Worm (Caenorhabditis elegans) whole organism, L4/young adult: ENCODE measurements around the gene Y73C8B.9.

Experiments used
- W03F9.2 ChIP-seq: fragments of 150-350 bp; optimal IDR thresholded peaks from 2 replicates; lab custom pipeline; 2014; ENCODE audit warnings: missing biosample characterization, missing genetic modification characterization
- dao-5 ChIP-seq: sonication (generic microtip); optimal IDR thresholded peaks from 2 replicates; lab custom pipeline; 2016; ENCODE audit warnings: missing genotype, missing genetic modification characterization, moderate library complexity, missing compliant biosample characterization
- him-1 ChIP-seq: sonication (generic microtip); optimal IDR thresholded peaks from 2 replicates; lab custom pipeline; 2016; ENCODE audit warnings: missing genotype, missing genetic modification reagents, missing genetic modification characterization, missing compliant biosample characterization

DNA sequence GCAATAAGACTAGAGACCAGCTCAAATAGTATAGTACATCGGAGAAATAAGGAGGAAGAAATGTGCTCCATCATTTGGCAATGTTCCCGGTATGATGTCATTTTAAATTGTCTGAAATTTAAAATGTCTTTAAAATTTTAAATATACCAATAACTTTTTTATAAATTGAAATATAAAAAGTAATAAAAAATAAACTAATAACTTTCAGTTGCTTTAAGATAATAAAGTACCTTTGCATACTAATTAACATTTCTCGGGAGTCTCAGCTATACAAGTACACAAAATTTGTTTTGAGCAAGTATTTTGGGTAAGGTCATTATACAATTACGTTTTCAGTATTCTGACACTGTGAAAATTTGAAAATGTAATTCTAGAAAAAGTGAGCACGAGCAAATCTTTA is 41.5 kb upstream of the Y73C8B.9 start, which contains the start of gene srab-6:
- TF ChIP-seq dao-5 (tag; lab: Kevin White, UChicago) (no peak), him-1 (no peak), W03F9.2 (tag; lab: Kevin White, UChicago) (no peak)
